Worm (Caenorhabditis elegans): ENCODE measurements around the gene col-84.

The col-84 gene

ce11 chrII:11836554-11837218 lies 31.6 kb upstream of the col-84 start (continued):
- TF ChIP-seq T07F8.4 (tag; optimal IDR thresholded peaks at IDR 0.05) (no peak), sdz-38 (tag; optimal IDR thresholded peaks at IDR 0.05) (no peak), Y95B8A.8 (GFP tag; IDR thresholded peaks at IDR 0.05) (no peak), tbx-9 (tag; optimal IDR thresholded peaks at IDR 0.05; ENCODE audit: borderline replicate concordance) (no peak), somi-1 (GFP tag; optimal IDR thresholded peaks at IDR 0.05) (peak; percentile 66), akir-1 (GFP tag; optimal IDR thresholded peaks at IDR 0.05) (no peak), ztf-22 (GFP tag; optimal IDR thresholded peaks at IDR 0.05) (no peak), madf-6 (GFP tag; IDR thresholded peaks at IDR 0.05) (no peak), hsf-1 (GFP tag; IDR thresholded peaks at IDR 0.05) (no peak), tlf-1 (GFP tag; optimal IDR thresholded peaks at IDR 0.05) (no peak), fkh-3 (tag; optimal IDR thresholded peaks at IDR 0.05) (no peak), ztf-6 (GFP tag; IDR thresholded peaks at IDR 0.05) (no peak), Y79H2A.3 (GFP tag; conservative IDR thresholded peaks at IDR 0.05) (no peak), nhr-80 (tag; optimal IDR thresholded peaks at IDR 0.05) (peak; percentile 19)

- TF ChIP-seq die-1 (tag; optimal IDR thresholded peaks at IDR 0.05) = peak; percentile 13
- no peak for TF ChIP-seq hlh-12 (tag; optimal IDR thresholded peaks at IDR 0.05)
- no peak for TF ChIP-seq efl-1 (GFP tag; optimal IDR thresholded peaks at IDR 0.05)
- TF ChIP-seq lin-40 (tag; optimal IDR thresholded peaks at IDR 0.05) = peak; percentile 36
- peak; percentile 43 for TF ChIP-seq ztf-26 (tag; optimal IDR thresholded peaks at IDR 0.05)
- 0 out of 2 replicates have a peak, but pooled peaks have one; percentile 13 for TF ChIP-seq C06A6.2 (GFP tag; conservative IDR thresholded peaks at IDR 0.05)
- TF ChIP-seq K11D2.4 (GFP tag; IDR thresholded peaks at IDR 0.05) = 0 out of 2 replicates have a peak, but pooled peaks have one; percentile 49
- peak; percentile 64 for TF ChIP-seq somi-1 (GFP tag; optimal IDR thresholded peaks at IDR 0.05)
- no peak for TF ChIP-seq B0019.2 (GFP tag; conservative IDR thresholded peaks at IDR 0.05)
Measured at ce11 chrII:11838353-11838752, 30.0 kb upstream of the col-84 start.

DNA sequence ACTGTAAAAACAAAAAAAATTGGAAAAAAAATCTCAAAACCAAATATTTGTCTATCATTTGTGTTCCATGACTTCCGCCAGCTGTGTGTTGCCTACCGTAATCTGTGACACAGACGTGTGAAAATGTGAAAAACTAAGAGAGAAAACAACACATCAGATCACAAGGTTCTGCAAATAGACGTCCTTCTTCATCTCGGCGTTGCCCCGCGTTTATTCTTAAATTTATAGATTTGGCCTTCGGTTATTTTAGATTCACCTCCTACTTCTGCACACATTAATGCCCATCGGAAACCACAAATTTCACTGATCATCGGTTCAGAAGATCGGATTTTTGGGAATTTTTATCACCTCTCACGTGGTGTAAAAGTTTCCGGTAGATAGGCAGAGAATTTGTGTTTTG lies 29.2 kb upstream of the col-84 start:
- no peak for TF ChIP-seq bed-1 (GFP tag; IDR thresholded peaks at IDR 0.05)
- no peak for TF ChIP-seq sea-2 (GFP tag; IDR thresholded peaks at IDR 0.05)
- no peak for TF ChIP-seq snpc-3.4 (tag; optimal IDR thresholded peaks at IDR 0.05)
- TF ChIP-seq rpc-1 (optimal IDR thresholded peaks at IDR 0.05) = no peak
- no peak for TF ChIP-seq rpc-1 (tag; optimal IDR thresholded peaks at IDR 0.05)
- no peak for TF ChIP-seq attf-6 (GFP tag; IDR thresholded peaks at IDR 0.05)

DNA sequence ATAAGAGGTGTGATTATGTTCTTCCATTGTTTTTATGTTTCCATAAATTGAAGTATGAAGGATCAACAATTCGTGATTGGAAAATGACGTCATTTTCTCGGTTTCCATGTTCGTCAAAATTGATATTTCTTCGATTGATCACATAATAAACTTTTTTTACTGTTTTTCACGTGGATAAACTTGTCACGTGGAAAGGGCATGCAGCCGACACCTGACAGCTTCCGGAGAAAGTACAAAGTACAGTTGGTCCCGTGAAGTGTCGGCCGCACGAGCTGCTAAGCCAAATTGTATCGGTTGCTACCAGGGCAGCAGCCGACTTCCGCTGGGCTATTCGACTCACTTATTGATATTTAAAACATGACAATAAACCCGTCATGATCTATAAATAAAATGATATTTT lies 26.7 kb upstream of the col-84 start:
- TF ChIP-seq lin-26 (GFP tag; IDR thresholded peaks at IDR 0.05) (0 out of 2 replicates have a peak, but pooled peaks have one; percentile 38), attf-6 (GFP tag; IDR thresholded peaks at IDR 0.05) (no peak), die-1 (tag; optimal IDR thresholded peaks at IDR 0.05) (no peak), somi-1 (GFP tag; optimal IDR thresholded peaks at IDR 0.05) (peak; percentile 18), T26A5.8 (tag; optimal IDR thresholded peaks at IDR 0.05) (no peak), unc-130 (GFP tag; optimal IDR thresholded peaks at IDR 0.05) (no peak), snpc-3.4 (tag; optimal IDR thresholded peaks at IDR 0.05) (no peak), ztf-26 (tag; optimal IDR thresholded peaks at IDR 0.05) (peak; percentile 61), K12H6.12 (tag; optimal IDR thresholded peaks at IDR 0.05) (no peak), F55B11.4 (tag; optimal IDR thresholded peaks at IDR 0.05; ENCODE audit: borderline replicate concordance, insufficient read depth) (no peak), snpc-4 (GFP tag; optimal IDR thresholded peaks at IDR 0.05) (no peak), snpc-4 (tag; optimal IDR thresholded peaks at IDR 0.05) (peak; percentile 23 to 87 (median 78)), Y56A3A.18 (GFP tag; IDR thresholded peaks at IDR 0.05) (no peak), atf-7 (tag; optimal IDR thresholded peaks at IDR 0.05) (peak; percentile 50), sea-2 (GFP tag; IDR thresholded peaks at IDR 0.05) (no peak), fkh-3 (tag; optimal IDR thresholded peaks at IDR 0.05) (no peak)
